Worm (Caenorhabditis elegans) whole organism, L4/young adult: ENCODE measurements around the gene F08D12.2.

ENCODE experiments used
- W03F9.2 ChIP-seq: fragments of 150-350 bp; optimal IDR thresholded peaks from 2 replicates; lab custom pipeline; 2014; ENCODE audit warnings: missing biosample characterization, missing genetic modification characterization
- dao-5 ChIP-seq: sonication (generic microtip); optimal IDR thresholded peaks from 2 replicates; lab custom pipeline; 2016; ENCODE audit warnings: missing genotype, missing genetic modification characterization, moderate library complexity, missing compliant biosample characterization
- him-1 ChIP-seq: sonication (generic microtip); optimal IDR thresholded peaks from 2 replicates; lab custom pipeline; 2016; ENCODE audit warnings: missing genotype, missing genetic modification reagents, missing genetic modification characterization, missing compliant biosample characterization

- TF ChIP-seq him-1 (tag; lab: Kevin White, UChicago): no peak
- no peak for TF ChIP-seq dao-5 (tag; lab: Kevin White, UChicago)
- no peak for TF ChIP-seq W03F9.2 (tag; lab: Kevin White, UChicago)
Measured at ce11 chrII:2802804-2803586, 21.5 kb downstream of the F08D12.2 start.
